Worm (Caenorhabditis elegans): ENCODE measurements around the gene nta-1.

DNA sequence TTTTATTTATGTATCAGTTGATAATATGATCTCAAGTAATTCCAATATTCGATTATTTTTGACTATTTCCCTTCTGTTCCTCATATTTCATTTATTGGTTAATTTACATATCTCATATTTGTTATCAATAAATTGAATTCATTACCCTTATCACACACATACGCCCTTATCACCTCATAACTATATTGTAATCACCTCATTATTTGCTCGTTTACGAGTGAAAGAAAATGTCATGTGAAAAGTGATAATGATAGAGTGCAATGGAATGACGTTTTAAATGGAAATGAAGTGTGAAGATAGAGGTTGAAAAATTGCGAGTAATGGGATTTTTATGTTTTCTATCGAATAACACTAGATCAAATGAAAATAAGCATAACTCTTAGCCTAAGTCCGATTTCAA is 42.9 kb upstream of the nta-1 start:
- TF ChIP-seq hmbx-1 (tag; optimal IDR thresholded peaks at IDR 0.05), result no peak
- no peak for TF ChIP-seq ama-1 (optimal IDR thresholded peaks at IDR 0.05)
- no peak for TF ChIP-seq sea-1 (GFP tag; conservative IDR thresholded peaks at IDR 0.05)
- TF ChIP-seq tra-4 (tag; optimal IDR thresholded peaks at IDR 0.05), result no peak
- TF ChIP-seq tbx-11 (GFP tag; IDR thresholded peaks at IDR 0.05), result no peak
- no peak for TF ChIP-seq flt-1 (GFP tag; IDR thresholded peaks at IDR 0.05)
- TF ChIP-seq scrt-1 (GFP tag; IDR thresholded peaks at IDR 0.05), result no peak

All from whole organism, early embryonic.